Worm (Caenorhabditis elegans) whole organism, early embryonic: Measurements from ENCODE around the gene F49E12.8.

Experiments used
- ama-1 ChIP-seq: fragments of 150-350 bp; optimal IDR thresholded peaks from 2 replicates; lab custom pipeline; 2014
- flt-1 ChIP-seq: fragments of 200-800 bp; sonication (Bioruptor generic); IDR thresholded peaks from 2 replicates; pipeline ENCODE4 v1.3.6; 2022; ENCODE audit warnings: missing genetic modification characterization, missing compliant biosample characterization

ce11 chrII:8396041-8396440 is 1.9 kb upstream of the F49E12.8 start, which contains the start of gene F49E12.7:
- TF ChIP-seq flt-1 (GFP tag; lab: Robert Waterston, UW) (no peak), ama-1 (no peak)
